Worm (Caenorhabditis elegans) whole organism, L4/young adult: ENCODE results near the gene B0310.1.

Experiments used
- W03F9.2 ChIP-seq: fragments of 150-350 bp; optimal IDR thresholded peaks from 2 replicates; lab custom pipeline; 2014; ENCODE audit warnings: missing biosample characterization, missing genetic modification characterization
- dao-5 ChIP-seq: sonication (generic microtip); optimal IDR thresholded peaks from 2 replicates; lab custom pipeline; 2016; ENCODE audit warnings: missing genotype, missing genetic modification characterization, moderate library complexity, missing compliant biosample characterization
- him-1 ChIP-seq: sonication (generic microtip); optimal IDR thresholded peaks from 2 replicates; lab custom pipeline; 2016; ENCODE audit warnings: missing genotype, missing genetic modification reagents, missing genetic modification characterization, missing compliant biosample characterization

ce11 chrX:481150-481549 is 11.9 kb upstream of the B0310.1 start, which contains the start of gene che-2:
- TF ChIP-seq W03F9.2 (tag; lab: Kevin White, UChicago): no peak
- no peak for TF ChIP-seq him-1 (tag; lab: Kevin White, UChicago)
- no peak for TF ChIP-seq dao-5 (tag; lab: Kevin White, UChicago)
